Worm (Caenorhabditis elegans) whole organism, mixed stage, embryonic: ENCODE results near the gene T04C12.11.

Experiments
- blmp-1 ChIP-seq: fragments of 150-350 bp; optimal IDR thresholded peaks from 2 replicates; lab custom pipeline; 2014; ENCODE audit warnings: missing biosample characterization, missing genetic modification characterization
- elt-1 ChIP-seq: sonication (generic microtip); optimal IDR thresholded peaks from 2 replicates; lab custom pipeline; 2017; ENCODE audit warnings: missing genetic modification characterization, mild to moderate bottlenecking, missing compliant biosample characterization, antibody characterized with exemption, moderate library complexity, borderline replicate concordance; ENCODE audit not compliant: insufficient read depth
- elt-3 ChIP-seq: fragments of 150-350 bp; optimal IDR thresholded peaks from 2 replicates; lab custom pipeline; 2014; ENCODE audit warnings: missing biosample characterization, missing genetic modification characterization
- flh-1 ChIP-seq: fragments of 200-800 bp; sonication (Bioruptor generic); optimal IDR thresholded peaks from 2 replicates; lab custom pipeline; 2018; ENCODE audit warnings: mild to moderate bottlenecking, missing genetic modification characterization, moderate library complexity, missing compliant biosample characterization
- lin-13 ChIP-seq: fragments of 150-350 bp; optimal IDR thresholded peaks from 2 replicates; lab custom pipeline; 2014; ENCODE audit warnings: missing biosample characterization, missing genetic modification characterization
- lsy-2 ChIP-seq: fragments of 150-350 bp; optimal IDR thresholded peaks from 2 replicates; lab custom pipeline; 2014; ENCODE audit warnings: missing biosample characterization, missing genetic modification characterization
- pha-4 ChIP-seq: fragments of 150-350 bp; optimal IDR thresholded peaks from 2 replicates; lab custom pipeline; 2018; ENCODE audit warnings: missing biosample characterization, missing genetic modification reagents, missing genetic modification characterization
- unc-39 ChIP-seq: fragments of 150-350 bp; optimal IDR thresholded peaks from 2 replicates; lab custom pipeline; 2014; ENCODE audit warnings: missing biosample characterization, missing genetic modification characterization

DNA sequence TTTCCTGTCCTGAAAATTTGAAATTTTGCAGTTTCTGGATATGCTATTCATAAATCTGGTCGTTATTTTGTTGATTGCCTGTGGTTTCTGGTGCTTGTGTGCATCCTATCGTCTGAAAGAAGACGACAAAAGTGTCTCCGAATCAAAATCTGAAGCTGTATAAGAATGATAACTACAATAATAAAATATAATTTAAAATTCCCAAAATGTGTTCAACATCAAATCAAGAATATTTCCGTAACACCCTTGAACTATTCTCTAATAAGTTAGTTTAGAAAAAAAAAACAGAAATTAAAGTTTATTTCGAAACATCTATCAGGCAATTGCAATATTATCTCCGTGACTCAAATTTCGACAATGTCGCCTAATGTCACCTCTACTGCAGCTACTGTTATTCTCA lies 19.6 kb downstream of the T04C12.11 start, which contains the start of gene C45B11.8:
- TF ChIP-seq pha-4 (tag; lab: Kevin White, UChicago): no peak
- TF ChIP-seq flh-1: no peak
- TF ChIP-seq elt-3 (tag; lab: Kevin White, UChicago): no peak
- no peak for TF ChIP-seq elt-1 (tag; lab: Kevin White, UChicago)
- no peak for TF ChIP-seq unc-39
- no peak for TF ChIP-seq lsy-2 (tag; lab: Kevin White, UChicago)
- TF ChIP-seq lin-13 (tag; lab: Kevin White, UChicago): no peak
- TF ChIP-seq blmp-1: no peak
